Worm (Caenorhabditis elegans) whole organism, L4 larva: ENCODE measurements around the gene prx-2.

Experiments
- F26F4.8 ChIP-seq: fragments of 200-800 bp; sonication (Bioruptor generic); conservative IDR thresholded peaks from 2 replicates; pipeline ENCODE4 v1.3.6; 2022; ENCODE audit warnings: missing genetic modification characterization, missing compliant biosample characterization
- F37D6.2 ChIP-seq: sonication (generic microtip); optimal IDR thresholded peaks from 2 replicates; lab custom pipeline; 2016; ENCODE audit warnings: mild to moderate bottlenecking, missing genetic modification characterization, missing compliant biosample characterization
- T26A8.4 ChIP-seq: fragments of 200-800 bp; sonication (Bioruptor generic); IDR thresholded peaks from 2 replicates; pipeline ENCODE4 v1.3.6; 2022; ENCODE audit warnings: missing genetic modification characterization, missing compliant biosample characterization
- ZK337.2 ChIP-seq: fragments of 200-800 bp; sonication (Bioruptor generic); IDR thresholded peaks from 2 replicates; pipeline ENCODE4 v1.3.6; 2022; ENCODE audit warnings: missing genetic modification reagents, missing genetic modification characterization, missing compliant biosample characterization
- aha-1 ChIP-seq: fragments of 150-350 bp; peaks from one replicate; lab custom pipeline; 2014; ENCODE audit warnings: missing biosample characterization, missing genetic modification characterization
- ama-1 ChIP-seq: fragments of 150-350 bp; optimal IDR thresholded peaks from 2 replicates; lab custom pipeline; 2014; ENCODE audit warnings: inconsistent platforms, mixed read lengths
- ceh-20 ChIP-seq: fragments of 200-800 bp; sonication (Bioruptor generic); IDR thresholded peaks from 2 replicates; pipeline ENCODE4 v1.3.6; 2022; ENCODE audit warnings: missing genetic modification reagents, missing genetic modification characterization, missing compliant biosample characterization
- cey-2 ChIP-seq: sonication (generic microtip); optimal IDR thresholded peaks from 3 replicates; lab custom pipeline; 2017; ENCODE audit warnings: missing genetic modification characterization, mild to moderate bottlenecking, missing compliant biosample characterization, antibody characterized with exemption, borderline replicate concordance; ENCODE audit not compliant: insufficient read depth
- ctbp-1 ChIP-seq: fragments of 200-800 bp; sonication (Bioruptor generic); IDR thresholded peaks from 2 replicates; pipeline ENCODE4 v1.3.6; 2022; ENCODE audit warnings: missing genetic modification reagents, missing genetic modification characterization, missing compliant biosample characterization
- daf-16 ChIP-seq, 3 experiments: sonication (generic microtip); optimal IDR thresholded peaks; 2 replicates each; lab custom pipeline; 2016 to 2017; ENCODE audit warnings: missing genetic modification characterization in 3 of 3, missing genetic modification reagents in 3 of 3, mild to moderate bottlenecking in 2 of 3, missing compliant biosample characterization in 2 of 3, missing biosample characterization in 1 of 3, moderate library complexity in 1 of 3
- daf-19 ChIP-seq: fragments of 200-800 bp; sonication (Bioruptor generic); conservative IDR thresholded peaks from 2 replicates; pipeline ENCODE4 v1.3.6; 2022; ENCODE audit warnings: missing genetic modification characterization, missing compliant biosample characterization
- daf-8 ChIP-seq: fragments of 200-800 bp; sonication (Bioruptor generic); IDR thresholded peaks from 2 replicates; pipeline ENCODE4 v1.3.6; 2022; ENCODE audit warnings: missing genetic modification characterization, missing compliant biosample characterization
- dmd-8 ChIP-seq: fragments of 200-800 bp; sonication (Bioruptor generic); IDR thresholded peaks from 2 replicates; pipeline ENCODE4 v1.3.6; 2022; ENCODE audit warnings: missing genetic modification characterization, missing compliant biosample characterization
- dmd-9 ChIP-seq: fragments of 200-800 bp; sonication (Bioruptor generic); IDR thresholded peaks from 2 replicates; pipeline ENCODE4 v1.3.6; 2022; ENCODE audit warnings: missing genetic modification reagents, missing genetic modification characterization, missing compliant biosample characterization
- hlh-11 ChIP-seq: fragments of 200-800 bp; sonication (Bioruptor generic); optimal IDR thresholded peaks from 2 replicates; lab custom pipeline; 2018; ENCODE audit warnings: mild to moderate bottlenecking, missing genetic modification characterization, missing compliant biosample characterization
- hlh-30 ChIP-seq: sonication (generic microtip); optimal IDR thresholded peaks from 2 replicates; lab custom pipeline; 2017; ENCODE audit warnings: antibody characterized with exemption, mild to moderate bottlenecking, missing genetic modification characterization, missing compliant biosample characterization; ENCODE audit not compliant: insufficient read depth
- hmg-1.1 ChIP-seq: fragments of 200-800 bp; sonication (Bioruptor generic); IDR thresholded peaks from 2 replicates; pipeline ENCODE4 v1.3.6; 2022; ENCODE audit warnings: missing genetic modification reagents, missing genetic modification characterization, missing compliant biosample characterization
- lin-1 ChIP-seq: fragments of 200-800 bp; sonication (Bioruptor generic); IDR thresholded peaks from 2 replicates; pipeline ENCODE4 v1.3.6; 2022; ENCODE audit warnings: missing genetic modification reagents, missing genetic modification characterization, missing compliant biosample characterization
- lsy-2 ChIP-seq, 2 experiments: fragments of 150-350 bp in 1 of 2; sonication (generic microtip) in 1 of 2; optimal IDR thresholded peaks; 2 replicates each; lab custom pipeline; 2014 to 2017; ENCODE audit warnings: missing biosample characterization in 2 of 2, missing genetic modification characterization in 2 of 2
- madf-5 ChIP-seq, 2 experiments: fragments of 200-800 bp; sonication (Bioruptor generic); IDR thresholded peaks; 2 replicates each; pipeline ENCODE4 v1.3.6; 2022; ENCODE audit warnings: missing compliant biosample characterization in 2 of 2, missing genetic modification characterization in 2 of 2
- mep-1 ChIP-seq: fragments of 150-350 bp; sonication (generic microtip); optimal IDR thresholded peaks from 3 replicates; lab custom pipeline; 2014; ENCODE audit warnings: missing biosample characterization, missing genetic modification characterization
- mes-2 ChIP-seq: sonication (generic microtip); optimal IDR thresholded peaks from 2 replicates; lab custom pipeline; 2016; ENCODE audit warnings: missing genotype, mild to moderate bottlenecking, missing genetic modification characterization, missing compliant biosample characterization; ENCODE audit not compliant: poor library complexity, severe bottlenecking
- nhr-11 ChIP-seq: fragments of 150-350 bp; optimal IDR thresholded peaks from 2 replicates; lab custom pipeline; 2014; ENCODE audit warnings: missing biosample characterization, missing genetic modification characterization
- nhr-28 ChIP-seq: fragments of 150-350 bp; optimal IDR thresholded peaks from 2 replicates; lab custom pipeline; 2014; ENCODE audit warnings: missing biosample characterization, missing genetic modification characterization
- nhr-76 ChIP-seq: fragments of 150-350 bp; optimal IDR thresholded peaks from 2 replicates; lab custom pipeline; 2014; ENCODE audit warnings: missing biosample characterization, missing genetic modification characterization
- nhr-77 ChIP-seq: fragments of 150-350 bp; optimal IDR thresholded peaks from 2 replicates; lab custom pipeline; 2014; ENCODE audit warnings: missing biosample characterization, missing genetic modification characterization
- set-16 ChIP-seq: fragments of 200-800 bp; sonication (Bioruptor generic); IDR thresholded peaks from 2 replicates; pipeline ENCODE4 v1.3.6; 2022; ENCODE audit warnings: missing genetic modification reagents, missing genetic modification characterization, missing compliant biosample characterization
- spr-3 ChIP-seq: fragments of 200-800 bp; sonication (Bioruptor generic); optimal IDR thresholded peaks from 2 replicates; lab custom pipeline; 2018; ENCODE audit warnings: mild to moderate bottlenecking, missing genetic modification characterization, missing compliant biosample characterization
- unc-62 ChIP-seq, 3 experiments: fragments of 150-350 bp in 1 of 3; sonication (generic microtip); optimal IDR thresholded peaks in 2 of 3; peaks in 1 of 3; 1 replicate in 1 of 3; 2 replicates in 2 of 3; lab custom pipeline; 2014 to 2017; ENCODE audit warnings: missing biosample characterization in 3 of 3, missing genetic modification characterization in 3 of 3, missing genetic modification reagents in 3 of 3, missing genotype in 1 of 3
- vab-7 ChIP-seq: fragments of 200-800 bp; sonication (Bioruptor generic); IDR thresholded peaks from 2 replicates; pipeline ENCODE4 v1.3.6; 2022; ENCODE audit warnings: missing genetic modification reagents, missing genetic modification characterization, missing compliant biosample characterization
- zag-1 ChIP-seq: fragments of 150-350 bp; optimal IDR thresholded peaks from 2 replicates; lab custom pipeline; 2014; ENCODE audit warnings: missing biosample characterization, missing genetic modification characterization
- zfp-3 ChIP-seq: fragments of 200-800 bp; sonication (Bioruptor generic); conservative IDR thresholded peaks from 2 replicates; pipeline ENCODE4 v1.3.6; 2022; ENCODE audit warnings: missing genetic modification reagents, missing genetic modification characterization, missing compliant biosample characterization

The prx-2 gene

ce11 chrIV:11649031-11649430 lies 5.1 kb downstream of the prx-2 start, which contains the start of gene ZK809.8:
Gene ZK809.8 (minus strand): TSS chrIV:11649064.
- TF ChIP-seq hlh-30 (tag; lab: Kevin White, UChicago), result peak; percentile 5
- no peak for TF ChIP-seq ctbp-1 (GFP tag; lab: Robert Waterston, UW)
- TF ChIP-seq daf-16 (GFP tag; optimal IDR thresholded peaks at IDR 0.05; lab: Kevin White, UChicago), result peak in 1 of 2 experiments; percentile 77
- no peak for TF ChIP-seq daf-16 (tag; optimal IDR thresholded peaks at IDR 0.05; lab: Kevin White, UChicago)
- TF ChIP-seq mep-1 (tag; lab: Kevin White, UChicago), result no peak
- peak; percentile 44 for TF ChIP-seq hlh-11 (tag; lab: Kevin White, UChicago)
- TF ChIP-seq nhr-11 (tag; lab: Kevin White, UChicago), result no peak
- no peak for TF ChIP-seq set-16 (GFP tag; lab: Robert Waterston, UW)
- no peak for TF ChIP-seq ZK337.2 (GFP tag; lab: Robert Waterston, UW)
- TF ChIP-seq unc-62 (GFP tag; optimal IDR thresholded peaks at IDR 0.05 in 1 of 2; lab: Kevin White, UChicago), result peak in 1 of 2 experiments; percentile 87
- TF ChIP-seq unc-62 (tag; optimal IDR thresholded peaks at IDR 0.05; lab: Kevin White, UChicago), result no peak

ce11 chrIV:11650344-11650743 lies 6.4 kb downstream of the prx-2 start:
- TF ChIP-seq daf-19 (GFP tag; lab: Robert Waterston, UW), result no peak
- peak in 1 of 2 experiments; percentile 93 for TF ChIP-seq unc-62 (GFP tag; optimal IDR thresholded peaks at IDR 0.05 in 1 of 2; lab: Kevin White, UChicago)
- TF ChIP-seq unc-62 (tag; optimal IDR thresholded peaks at IDR 0.05; lab: Kevin White, UChicago), result no peak
- TF ChIP-seq, all 104 proteins: peak for 1

- TF ChIP-seq mes-2, result peak; percentile 64
- no peak for TF ChIP-seq ctbp-1 (GFP tag; lab: Robert Waterston, UW)
- no peak for TF ChIP-seq daf-16 (GFP tag; optimal IDR thresholded peaks at IDR 0.05; lab: Kevin White, UChicago)
- peak; percentile 14 for TF ChIP-seq daf-16 (tag; optimal IDR thresholded peaks at IDR 0.05; lab: Kevin White, UChicago)
- no peak for TF ChIP-seq dmd-9 (GFP tag; lab: Robert Waterston, UW)
These were observed 8.1 kb downstream of the prx-2 start, which contains the start of the genes acl-3 and ndub-6 for ce11 chrIV:11651965-11652453. Gene acl-3 (minus strand): TSS chrIV:11652023. Gene ndub-6 (plus strand): TSS chrIV:11652403.

ce11 chrIV:11655370-11655769 lies 11.4 kb downstream of the prx-2 start, which contains the start of gene ent-1:
Gene ent-1 (minus strand): TSS chrIV:11655470.
- TF ChIP-seq aha-1 (tag; lab: Kevin White, UChicago), result peak; percentile 70
- no peak for TF ChIP-seq ama-1 (lab: Kevin White, UChicago)
- peak in 1 of 2 experiments; percentile 9 for TF ChIP-seq lsy-2 (tag; optimal IDR thresholded peaks at IDR 0.05; lab: Kevin White, UChicago)
- TF ChIP-seq, all 104 proteins: peak for 2

ce11 chrIV:11656144-11656780 lies 12.3 kb downstream of the prx-2 start, which contains the start of gene ZK809.5:
Gene ZK809.5 (plus strand): TSS chrIV:11656730.
- TF ChIP-seq lsy-2 (tag; optimal IDR thresholded peaks at IDR 0.05; lab: Kevin White, UChicago) (peak in 1 of 2 experiments; percentile 20), T26A8.4 (GFP tag; lab: Robert Waterston, UW) (no peak), hmg-1.1 (GFP tag; lab: Robert Waterston, UW) (no peak), mes-2 (peak; percentile 54), vab-7 (GFP tag; lab: Robert Waterston, UW) (no peak), madf-5 (GFP tag; IDR thresholded peaks at IDR 0.05; lab: Robert Waterston, UW) (no peak), aha-1 (tag; lab: Kevin White, UChicago) (peak; percentile 46), nhr-76 (tag; lab: Kevin White, UChicago) (no peak), spr-3 (GFP tag; lab: Kevin White, UChicago) (no peak)

- TF ChIP-seq ceh-20 (GFP tag; lab: Robert Waterston, UW), result no peak
- TF ChIP-seq aha-1 (tag; lab: Kevin White, UChicago), result peak; percentile 49
These were observed 15.9 kb downstream of the prx-2 start, which contains the start of gene ZK792.1 for ce11 chrIV:11659794-11660312. Gene ZK792.1 (plus strand): TSS chrIV:11659844.

ce11 chrIV:11665010-11665409 lies 21.1 kb downstream of the prx-2 start, which contains the start of gene ZK809.9:
Gene ZK809.9 (plus strand): TSS chrIV:11665310.
- no peak for TF ChIP-seq daf-19 (GFP tag; lab: Robert Waterston, UW)
- no peak for TF ChIP-seq daf-8 (GFP tag; lab: Robert Waterston, UW)
- no peak for TF ChIP-seq lin-1
- TF ChIP-seq hlh-11 (tag; lab: Kevin White, UChicago), result no peak
- TF ChIP-seq zfp-3 (GFP tag; lab: Robert Waterston, UW), result no peak
- no peak for TF ChIP-seq nhr-77 (tag; lab: Kevin White, UChicago)
- no peak for TF ChIP-seq dmd-8
- no peak for TF ChIP-seq ctbp-1 (GFP tag; lab: Robert Waterston, UW)
- TF ChIP-seq zag-1, result no peak
- TF ChIP-seq nhr-28 (tag; lab: Kevin White, UChicago), result no peak
- no peak for TF ChIP-seq cey-2 (tag; lab: Kevin White, UChicago)
- TF ChIP-seq F26F4.8 (GFP tag; lab: Robert Waterston, UW), result no peak
- TF ChIP-seq F37D6.2 (tag; lab: Kevin White, UChicago), result no peak
- TF ChIP-seq madf-5 (GFP tag; IDR thresholded peaks at IDR 0.05; lab: Robert Waterston, UW), result no peak
- TF ChIP-seq, all 104 proteins: peak for 0
